Worm (Caenorhabditis elegans) whole organism, L3 larva: ENCODE results near the gene T24F1.4.

Source experiments
- ceh-82 ChIP-seq: fragments of 150-350 bp; optimal IDR thresholded peaks from 2 replicates; lab custom pipeline; 2014; ENCODE audit warnings: missing biosample characterization, missing genetic modification characterization
- elt-3 ChIP-seq, 3 experiments: fragments of 150-350 bp in 1 of 3; sonication (generic microtip) in 2 of 3; optimal IDR thresholded peaks; 2 replicates in 2 of 3; 4 replicates in 1 of 3; lab custom pipeline; 2014 to 2017; ENCODE audit warnings: missing biosample characterization in 3 of 3, missing genetic modification characterization in 3 of 3
- lin-39 ChIP-seq: fragments of 150-350 bp; optimal IDR thresholded peaks from 2 replicates; lab custom pipeline; 2018; ENCODE audit warnings: missing biosample characterization, missing genetic modification reagents, missing genetic modification characterization
- nfya-1 ChIP-seq: sonication (generic microtip); optimal IDR thresholded peaks from 2 replicates; lab custom pipeline; 2017; ENCODE audit warnings: missing genetic modification characterization, mild to moderate bottlenecking, missing compliant biosample characterization, antibody characterized with exemption, moderate library complexity; ENCODE audit not compliant: insufficient read depth
- nhr-12 ChIP-seq: fragments of 150-350 bp; optimal IDR thresholded peaks from 2 replicates; lab custom pipeline; 2014; ENCODE audit warnings: missing biosample characterization, missing genetic modification characterization
- pha-4 ChIP-seq: fragments of 150-350 bp; optimal IDR thresholded peaks from 2 replicates; lab custom pipeline; 2014; ENCODE audit warnings: missing biosample characterization, missing genetic modification reagents, missing genetic modification characterization
- pqm-1 ChIP-seq: fragments of 150-350 bp; optimal IDR thresholded peaks from 2 replicates; lab custom pipeline; 2017; ENCODE audit warnings: missing biosample characterization, missing genetic modification characterization, inconsistent platforms
- tbx-2 ChIP-seq: sonication (generic microtip); optimal IDR thresholded peaks from 2 replicates; lab custom pipeline; 2016; ENCODE audit warnings: mild to moderate bottlenecking, missing genetic modification characterization, missing compliant biosample characterization
- unc-62 ChIP-seq: fragments of 150-350 bp; sonication (generic microtip); optimal IDR thresholded peaks from 4 replicates; lab custom pipeline; 2014; ENCODE audit warnings: missing biosample characterization, missing genetic modification reagents, missing genetic modification characterization
- ztf-11 ChIP-seq: fragments of 150-350 bp; optimal IDR thresholded peaks from 2 replicates; lab custom pipeline; 2014; ENCODE audit warnings: missing biosample characterization, missing genetic modification characterization

ce11 chrII:11335670-11336069, 21.6 kb upstream of the T24F1.4 start:
- no peak for TF ChIP-seq unc-62
- TF ChIP-seq lin-39 (tag; lab: Kevin White, UChicago) = peak; percentile 9
- no peak for TF ChIP-seq pha-4 (tag; lab: Kevin White, UChicago)
- no peak for TF ChIP-seq pqm-1 (tag; lab: Kevin White, UChicago)
- no peak for TF ChIP-seq nfya-1 (tag; lab: Kevin White, UChicago)
- no peak for TF ChIP-seq nhr-12 (tag; lab: Kevin White, UChicago)
- no peak for TF ChIP-seq tbx-2 (tag; lab: Kevin White, UChicago)
- no peak for TF ChIP-seq elt-3 (tag; optimal IDR thresholded peaks at IDR 0.05; lab: Kevin White, UChicago)
- TF ChIP-seq ztf-11 (tag; lab: Kevin White, UChicago) = no peak
- no peak for TF ChIP-seq ceh-82 (tag; lab: Kevin White, UChicago)
